Fruit fly (Drosophila melanogaster) whole organism, embryonic: Measurements from ENCODE around the gene CG1965.
A peak's percentile ranks its signal among the peaks of the same experiment; 100 is the strongest.

Experiments
- Bteb2 ChIP-seq: fragments of 200-800 bp; sonication (Bioruptor generic); optimal IDR thresholded peaks from 2 replicates; lab custom pipeline; 2016; ENCODE audit warnings: missing biosample characterization, missing genetic modification characterization
- CG11695 ChIP-seq: fragments of 200-800 bp; sonication (Bioruptor generic); IDR thresholded peaks from 3 replicates; pipeline ENCODE4 v1.3.6; 2022; ENCODE audit warnings: missing biosample characterization, missing genetic modification characterization
- CG11723 ChIP-seq: fragments of 200-800 bp; sonication (Bioruptor generic); optimal IDR thresholded peaks from 2 replicates; lab custom pipeline; 2017; ENCODE audit warnings: missing biosample characterization, mild to moderate bottlenecking, missing genetic modification characterization
- CG12236 ChIP-seq: fragments of 200-800 bp; sonication (Bioruptor generic); optimal IDR thresholded peaks from 2 replicates; lab custom pipeline; 2016; ENCODE audit warnings: missing biosample characterization, missing genetic modification characterization
- CG13123 ChIP-seq: fragments of 200-800 bp; sonication (Bioruptor generic); optimal IDR thresholded peaks from 2 replicates; lab custom pipeline; 2016; ENCODE audit warnings: missing biosample characterization, missing genetic modification characterization
- CG13296 ChIP-seq: fragments of 200-800 bp; sonication (Bioruptor generic); optimal IDR thresholded peaks from 3 replicates; lab custom pipeline; 2018; ENCODE audit warnings: missing biosample characterization, mild to moderate bottlenecking, missing genetic modification characterization
- CG14441 ChIP-seq: fragments of 200-800 bp; sonication (Bioruptor generic); IDR thresholded peaks from 2 replicates; pipeline ENCODE4 v1.3.6; 2022; ENCODE audit warnings: missing biosample characterization, missing genetic modification characterization
- CG18262 ChIP-seq: fragments of 200-800 bp; optimal IDR thresholded peaks from 3 replicates; lab custom pipeline; 2019; ENCODE audit warnings: missing biosample characterization, mild to moderate bottlenecking, missing genetic modification characterization, moderate library complexity
- CG18599 ChIP-seq: fragments of 200-800 bp; sonication (Bioruptor generic); optimal IDR thresholded peaks from 3 replicates; lab custom pipeline; 2017; ENCODE audit warnings: missing biosample characterization, missing genetic modification characterization, mild to moderate bottlenecking, moderate library complexity, missing genetic modification reagents
- CG2678 ChIP-seq: fragments of 200-800 bp; sonication (Bioruptor generic); optimal IDR thresholded peaks from 3 replicates; lab custom pipeline; 2019; ENCODE audit warnings: missing biosample characterization, mild to moderate bottlenecking, missing genetic modification characterization, moderate library complexity
- CG3407 ChIP-seq: fragments of 200-800 bp; sonication (Bioruptor generic); optimal IDR thresholded peaks from 2 replicates; lab custom pipeline; 2018; ENCODE audit warnings: missing biosample characterization, mild to moderate bottlenecking, missing genetic modification characterization
- CG3726 ChIP-seq: fragments of 200-800 bp; sonication (Bioruptor generic); IDR thresholded peaks from 3 replicates; pipeline ENCODE4, ENCODE4 v1.3.6; 2022; ENCODE audit warnings: missing biosample characterization, missing genetic modification characterization
- CG4424 ChIP-seq: fragments of 200-800 bp; sonication (Bioruptor generic); optimal IDR thresholded peaks from 3 replicates; lab custom pipeline; 2016; ENCODE audit warnings: missing biosample characterization, missing genetic modification characterization
- CG6854 ChIP-seq: fragments of 200-800 bp; sonication (Bioruptor generic); optimal IDR thresholded peaks from 3 replicates; lab custom pipeline; 2017; ENCODE audit warnings: missing biosample characterization, mild to moderate bottlenecking, missing genetic modification characterization
- CG7271 ChIP-seq: fragments of 200-800 bp; sonication (Bioruptor generic); optimal IDR thresholded peaks from 2 replicates; lab custom pipeline; 2018; ENCODE audit warnings: missing biosample characterization, mild to moderate bottlenecking, missing genetic modification characterization, moderate library complexity
- CG8359 ChIP-seq: fragments of 200-800 bp; sonication (Bioruptor generic); optimal IDR thresholded peaks from 2 replicates; lab custom pipeline; 2017; ENCODE audit warnings: missing biosample characterization, mild to moderate bottlenecking, missing genetic modification characterization, borderline replicate concordance
- CG8478 ChIP-seq: fragments of >200 bp; optimal IDR thresholded peaks from 2 replicates; lab custom pipeline; 2018
- CG9727 ChIP-seq: fragments of 200-800 bp; sonication (Bioruptor generic); optimal IDR thresholded peaks from 3 replicates; lab custom pipeline; 2017; ENCODE audit warnings: missing biosample characterization, mild to moderate bottlenecking, missing genetic modification characterization
- CHES-1-like ChIP-seq: fragments of 200-800 bp; sonication (Bioruptor generic); optimal IDR thresholded peaks from 2 replicates; lab custom pipeline; 2016; ENCODE audit warnings: missing biosample characterization, missing genetic modification characterization
- Deaf1 ChIP-seq: fragments of 200-800 bp; optimal IDR thresholded peaks from 3 replicates; lab custom pipeline; 2019; ENCODE audit warnings: missing biosample characterization, mild to moderate bottlenecking, missing genetic modification characterization, moderate library complexity
- Eip74EF ChIP-seq, 2 experiments: fragments of 200-800 bp in 1 of 2; fragments of >200 bp in 1 of 2; sonication (Bioruptor generic) in 1 of 2; optimal IDR thresholded peaks; 2 replicates each; lab custom pipeline; 2017 to 2019; ENCODE audit warnings: missing biosample characterization in 2 of 2, missing genetic modification characterization in 2 of 2, mild to moderate bottlenecking in 1 of 2, moderate library complexity in 1 of 2
- Fer3 ChIP-seq: fragments of 200-800 bp; sonication (Bioruptor generic); optimal IDR thresholded peaks from 2 replicates; lab custom pipeline; 2018; ENCODE audit warnings: missing biosample characterization, mild to moderate bottlenecking, missing genetic modification characterization, moderate library complexity
- H15 ChIP-seq: fragments of 200-800 bp; sonication (Bioruptor generic); IDR thresholded peaks from 3 replicates; pipeline ENCODE4 v1.3.6; 2022; ENCODE audit warnings: missing biosample characterization, missing genetic modification characterization
- HLH4C ChIP-seq: fragments of 200-800 bp; sonication (Bioruptor generic); IDR thresholded peaks from 3 replicates; pipeline ENCODE4 v1.3.6; 2022; ENCODE audit warnings: missing biosample characterization, missing genetic modification characterization; ENCODE audit not compliant: partially characterized antibody
- Hmr ChIP-seq: fragments of 200-800 bp; sonication (Bioruptor generic); optimal IDR thresholded peaks from 3 replicates; lab custom pipeline; 2017; ENCODE audit warnings: mild to moderate bottlenecking, missing biosample characterization, missing genetic modification reagents, missing genetic modification characterization
- Hr78 ChIP-seq, 2 experiments: fragments of 200-800 bp in 1 of 2; fragments of >200 bp in 1 of 2; sonication (Bioruptor generic) in 1 of 2; optimal IDR thresholded peaks; 2 replicates each; lab custom pipeline; 2017 to 2019; ENCODE audit warnings: missing biosample characterization in 2 of 2, missing genetic modification characterization in 2 of 2, mild to moderate bottlenecking in 1 of 2, moderate library complexity in 1 of 2
- Lhr ChIP-seq: fragments of 200-800 bp; sonication (Bioruptor generic); optimal IDR thresholded peaks from 3 replicates; lab custom pipeline; 2017; ENCODE audit warnings: mild to moderate bottlenecking, missing biosample characterization, missing genetic modification reagents, missing genetic modification characterization
- NC2β ChIP-seq: fragments of 200-800 bp; sonication (Bioruptor generic); optimal IDR thresholded peaks from 2 replicates; lab custom pipeline; 2016; ENCODE audit warnings: missing biosample characterization, missing genetic modification characterization
- NfI ChIP-seq: fragments of 200-800 bp; sonication (Bioruptor generic); optimal IDR thresholded peaks from 3 replicates; lab custom pipeline; 2018; ENCODE audit warnings: missing biosample characterization, mild to moderate bottlenecking, missing genetic modification characterization, moderate library complexity
- Optix ChIP-seq: fragments of 200-800 bp; sonication (Bioruptor generic); IDR thresholded peaks from 3 replicates; pipeline ENCODE4 v1.3.6; 2022; ENCODE audit warnings: missing biosample characterization, missing genetic modification characterization
- Poxn ChIP-seq: fragments of 200-800 bp; sonication (Bioruptor generic); IDR thresholded peaks from 2 replicates; pipeline ENCODE4 v1.3.6; 2022; ENCODE audit warnings: missing biosample characterization, missing genetic modification characterization
- Sry-δ ChIP-seq: fragments of 200-800 bp; sonication (Bioruptor generic); optimal IDR thresholded peaks from 2 replicates; lab custom pipeline; 2016; ENCODE audit warnings: missing biosample characterization, missing genetic modification characterization
- Vsx1 ChIP-seq: fragments of 200-800 bp; sonication (Bioruptor generic); optimal IDR thresholded peaks from 2 replicates; lab custom pipeline; 2017; ENCODE audit warnings: missing biosample characterization, mild to moderate bottlenecking, missing genetic modification characterization, missing genetic modification reagents
- ash1 ChIP-seq: fragments of 200-800 bp; sonication (Bioruptor generic); optimal IDR thresholded peaks from 2 replicates; lab custom pipeline; 2018; ENCODE audit warnings: missing biosample characterization, mild to moderate bottlenecking, missing genetic modification characterization
- bab2 ChIP-seq: fragments of 200-800 bp; sonication (Bioruptor generic); optimal IDR thresholded peaks from 2 replicates; lab custom pipeline; 2016; ENCODE audit warnings: missing biosample characterization, missing genetic modification characterization
- bbx ChIP-seq: fragments of 200-800 bp; sonication (Bioruptor generic); IDR thresholded peaks from 2 replicates; pipeline ENCODE4 v1.3.6; 2022; ENCODE audit warnings: missing biosample characterization, missing genetic modification characterization; ENCODE audit not compliant: partially characterized antibody
- bowl ChIP-seq: fragments of 200-800 bp; sonication (Bioruptor generic); IDR thresholded peaks from 2 replicates; pipeline ENCODE4 v1.3.6; 2022; ENCODE audit warnings: missing biosample characterization, missing genetic modification characterization
- emc ChIP-seq: fragments of 200-800 bp; sonication (Bioruptor generic); optimal IDR thresholded peaks from 2 replicates; lab custom pipeline; 2016; ENCODE audit warnings: missing biosample characterization, missing genetic modification characterization
- fd102C ChIP-seq: fragments of 200-800 bp; sonication (Bioruptor generic); optimal IDR thresholded peaks from 2 replicates; lab custom pipeline; 2018; ENCODE audit warnings: missing biosample characterization, mild to moderate bottlenecking, missing genetic modification characterization, moderate library complexity
- grn ChIP-seq: fragments of 200-800 bp; sonication (Bioruptor generic); optimal IDR thresholded peaks from 3 replicates; lab custom pipeline; 2017; ENCODE audit warnings: missing biosample characterization, missing genetic modification characterization
- gsb ChIP-seq: fragments of 200-800 bp; sonication (Bioruptor generic); IDR thresholded peaks from 2 replicates; pipeline ENCODE4 v1.3.6; 2022; ENCODE audit warnings: missing biosample characterization, missing genetic modification characterization
- inv ChIP-seq: fragments of 200-800 bp; sonication (Bioruptor generic); IDR thresholded peaks from 2 replicates; pipeline ENCODE4 v1.3.6; 2022; ENCODE audit warnings: missing biosample characterization, missing genetic modification characterization; ENCODE audit not compliant: partially characterized antibody
- pan ChIP-seq, 4 experiments: fragments of >200 bp in 3 of 4; fragments of 200-800 bp in 1 of 4; sonication (Bioruptor generic) in 1 of 4; optimal IDR thresholded peaks in 3 of 4; IDR thresholded peaks in 1 of 4; 2 replicates each; pipeline versions ENCODE4 v1.3.6 to Lab custom; 2017 to 2022; ENCODE audit warnings: missing biosample characterization in 2 of 4, missing genetic modification characterization in 2 of 4, mixed read lengths in 1 of 4
- pfk ChIP-seq: fragments of 200-800 bp; sonication (Bioruptor generic); optimal IDR thresholded peaks from 2 replicates; lab custom pipeline; 2018; ENCODE audit warnings: missing biosample characterization, mild to moderate bottlenecking, missing genetic modification characterization, moderate library complexity
- sc ChIP-seq, 3 experiments: fragments of >200 bp in 2 of 3; fragments of 200-800 bp in 1 of 3; sonication (Bioruptor generic) in 1 of 3; optimal IDR thresholded peaks; 2 replicates in 2 of 3; 3 replicates in 1 of 3; lab custom pipeline; 2017; ENCODE audit warnings: mild to moderate bottlenecking in 1 of 3, missing biosample characterization in 1 of 3, missing genetic modification characterization in 1 of 3, missing genetic modification reagents in 1 of 3
- schlank ChIP-seq: fragments of 200-800 bp; sonication (Bioruptor generic); optimal IDR thresholded peaks from 2 replicates; lab custom pipeline; 2018; ENCODE audit warnings: missing biosample characterization, mild to moderate bottlenecking, missing genetic modification characterization
- stwl ChIP-seq: fragments of 200-800 bp; sonication (Bioruptor generic); optimal IDR thresholded peaks from 3 replicates; lab custom pipeline; 2018; ENCODE audit warnings: missing biosample characterization, mild to moderate bottlenecking, missing genetic modification characterization, moderate library complexity
- twi ChIP-seq: fragments of 200-800 bp; optimal IDR thresholded peaks from 2 replicates; lab custom pipeline; 2019; ENCODE audit warnings: missing biosample characterization, mild to moderate bottlenecking, missing genetic modification characterization, moderate library complexity
- zen ChIP-seq: fragments of 200-800 bp; sonication (Bioruptor generic); optimal IDR thresholded peaks from 3 replicates; lab custom pipeline; 2018; ENCODE audit warnings: missing biosample characterization, mild to moderate bottlenecking, missing genetic modification characterization, moderate library complexity
- zfh2 ChIP-seq: fragments of 200-800 bp; sonication (Bioruptor generic); optimal IDR thresholded peaks from 2 replicates; lab custom pipeline; 2016; ENCODE audit warnings: missing biosample characterization, missing genetic modification characterization

CG1965 gene

dm6 chr3R:7093592-7093991, 26.4 kb downstream of the CG1965 start (continued):
- no peak for TF ChIP-seq Hmr (GFP tag; lab: Kevin White, UChicago)
- TF ChIP-seq CG6854 (GFP tag; lab: Kevin White, UChicago), result no peak
- TF ChIP-seq CG18262 (tag; lab: Kevin White, UChicago), result peak; percentile 28
- no peak for TF ChIP-seq bab2 (GFP tag; lab: Kevin White, UChicago)
- TF ChIP-seq gsb (GFP tag; lab: Robert Waterston, UW), result no peak
- TF ChIP-seq CG14441 (GFP tag; lab: Robert Waterston, UW), result no peak
- TF ChIP-seq Fer3 (tag; lab: Kevin White, UChicago), result no peak
- TF ChIP-seq grn, result no peak
- TF ChIP-seq zen, result peak; percentile 1
- TF ChIP-seq twi (tag; lab: Kevin White, UChicago), result no peak
- no peak for TF ChIP-seq fd102C
- TF ChIP-seq bbx, result no peak
- no peak for TF ChIP-seq CG8478 (lab: Kevin White, UChicago)
- TF ChIP-seq CG13296 (GFP tag; lab: Kevin White, UChicago), result no peak
- no peak for TF ChIP-seq Lhr (GFP tag; lab: Kevin White, UChicago)
- TF ChIP-seq CG11695 (GFP tag; lab: Robert Waterston, UW), result no peak
- peak; percentile 50 for TF ChIP-seq stwl (tag; lab: Kevin White, UChicago)
- TF ChIP-seq sc (optimal IDR thresholded peaks at IDR 0.05; lab: Kevin White, UChicago), result no peak
- no peak for TF ChIP-seq sc (GFP tag; optimal IDR thresholded peaks at IDR 0.05; lab: Kevin White, UChicago)
- TF ChIP-seq Hr78 (GFP tag; optimal IDR thresholded peaks at IDR 0.05; lab: Kevin White, UChicago), result no peak
- no peak for TF ChIP-seq schlank
- TF ChIP-seq CG2678 (tag; lab: Kevin White, UChicago), result no peak
- peak; percentile 60 for TF ChIP-seq Sry-δ (GFP tag; lab: Kevin White, UChicago)
- TF ChIP-seq CG13123 (GFP tag; lab: Kevin White, UChicago), result no peak
- TF ChIP-seq Bteb2, result no peak
- TF ChIP-seq emc (GFP tag; lab: Kevin White, UChicago), result no peak
- no peak for TF ChIP-seq CG9727 (GFP tag; lab: Kevin White, UChicago)
- TF ChIP-seq bowl (GFP tag; lab: Robert Waterston, UW), result no peak
- TF ChIP-seq CG4424, result no peak
- no peak for TF ChIP-seq CG11723
- TF ChIP-seq Vsx1 (GFP tag; lab: Kevin White, UChicago), result no peak
- no peak for TF ChIP-seq CHES-1-like (GFP tag; lab: Kevin White, UChicago)
- TF ChIP-seq ash1 (GFP tag; lab: Kevin White, UChicago), result no peak
- TF ChIP-seq Optix, result no peak
- no peak for TF ChIP-seq Poxn (GFP tag; lab: Robert Waterston, UW)
- peak; percentile 50; the same call in 1 of the 3 replicates for TF ChIP-seq H15
- TF ChIP-seq inv, result no peak
- no peak for TF ChIP-seq CG12236 (GFP tag; lab: Kevin White, UChicago)
- no peak for TF ChIP-seq NfI (GFP tag; lab: Kevin White, UChicago)
- no peak for TF ChIP-seq CG3726 (GFP tag; lab: Robert Waterston, UW)
- TF ChIP-seq CG3407 (GFP tag; lab: Kevin White, UChicago), result no peak
- no peak for TF ChIP-seq CG8359 (GFP tag; lab: Kevin White, UChicago)
- no peak for TF ChIP-seq pan (optimal IDR thresholded peaks at IDR 0.05; lab: Kevin White, UChicago)
- no peak for TF ChIP-seq pan (GFP tag; optimal IDR thresholded peaks at IDR 0.05 in 1 of 2, IDR thresholded peaks at IDR 0.05 in 1 of 2)
- no peak for TF ChIP-seq HLH4C (GFP tag; lab: Robert Waterston, UW)
- TF ChIP-seq zfh2 (GFP tag; lab: Kevin White, UChicago), result no peak
- TF ChIP-seq CG18599, result no peak
- no peak for TF ChIP-seq NC2β (GFP tag; lab: Kevin White, UChicago)
- no peak for TF ChIP-seq Deaf1 (tag; lab: Kevin White, UChicago)
- TF ChIP-seq pfk, result no peak
- no peak for TF ChIP-seq CG7271
- TF ChIP-seq Eip74EF (GFP tag; optimal IDR thresholded peaks at IDR 0.05; lab: Kevin White, UChicago), result no peak
